Worm (Caenorhabditis elegans): ENCODE data around the gene rpl-35.
A peak's percentile ranks its signal among the peaks of the same experiment; 100 is the strongest.

rpl-35 gene

ce11 chrIII:7866189-7866588 lies 11.3 kb downstream of the rpl-35 start, which contains the start of gene cup-4:
cup-4 (plus strand) TSS chrIII:7866489.
- TF ChIP-seq unc-39 (tag; optimal IDR thresholded peaks at IDR 0.05) (no peak), cnd-1 (tag; optimal IDR thresholded peaks at IDR 0.05) (no peak), tbx-8 (GFP tag; optimal IDR thresholded peaks at IDR 0.05) (no peak), flh-1 (GFP tag; optimal IDR thresholded peaks at IDR 0.05) (no peak), ceh-83 (GFP tag; optimal IDR thresholded peaks at IDR 0.05) (no peak), nhr-2 (tag; optimal IDR thresholded peaks at IDR 0.05) (no peak), mls-2 (tag; optimal IDR thresholded peaks at IDR 0.05) (no peak), unc-62 (GFP tag; optimal IDR thresholded peaks at IDR 0.05) (no peak)

- TF ChIP-seq blmp-1 (tag; optimal IDR thresholded peaks at IDR 0.05) (no peak), unc-120 (tag; optimal IDR thresholded peaks at IDR 0.05; ENCODE audit: poor library complexity, severe bottlenecking) (no peak), ztf-11 (tag; optimal IDR thresholded peaks at IDR 0.05) (no peak), hlh-1 (tag; optimal IDR thresholded peaks at IDR 0.05) (no peak), sem-2 (GFP tag; optimal IDR thresholded peaks at IDR 0.05) (no peak), ceh-43 (GFP tag; optimal IDR thresholded peaks at IDR 0.05) (no peak), ceh-83 (GFP tag; optimal IDR thresholded peaks at IDR 0.05) (no peak), drap-1 (GFP tag; optimal IDR thresholded peaks at IDR 0.05) (no peak), pha-4 (tag; optimal IDR thresholded peaks at IDR 0.05) (no peak), ham-2 (GFP tag; optimal IDR thresholded peaks at IDR 0.05) (no peak), flh-1 (GFP tag; optimal IDR thresholded peaks at IDR 0.05) (no peak), nhr-12 (tag; optimal IDR thresholded peaks at IDR 0.05) (no peak), nhr-28 (tag; optimal IDR thresholded peaks at IDR 0.05) (no peak), nhr-2 (tag; optimal IDR thresholded peaks at IDR 0.05) (no peak), snpc-4 (tag; optimal IDR thresholded peaks at IDR 0.05) (no peak)
These were observed 17.8 kb downstream of the rpl-35 start for ce11 chrIII:7872776-7873175.

ce11 chrIII:7873481-7873880 lies 18.5 kb downstream of the rpl-35 start, which contains the start of gene tyr-1:
tyr-1 (plus strand) TSS chrIII:7873781.
- no peak for TF ChIP-seq nhr-2 (tag; optimal IDR thresholded peaks at IDR 0.05)
- no peak for TF ChIP-seq sptf-1 (tag; optimal IDR thresholded peaks at IDR 0.05)
- TF ChIP-seq blmp-1 (tag; optimal IDR thresholded peaks at IDR 0.05), result no peak
- no peak for TF ChIP-seq lin-13 (tag; optimal IDR thresholded peaks at IDR 0.05)
- no peak for TF ChIP-seq ham-2 (GFP tag; optimal IDR thresholded peaks at IDR 0.05)
- TF ChIP-seq nhr-12 (tag; optimal IDR thresholded peaks at IDR 0.05), result no peak
- no peak for TF ChIP-seq flh-1 (GFP tag; optimal IDR thresholded peaks at IDR 0.05)
- TF ChIP-seq sem-2 (GFP tag; optimal IDR thresholded peaks at IDR 0.05), result no peak
- TF ChIP-seq elt-1 (tag; optimal IDR thresholded peaks at IDR 0.05; ENCODE audit: borderline replicate concordance, insufficient read depth), result no peak
- TF ChIP-seq mls-2 (tag; optimal IDR thresholded peaks at IDR 0.05), result no peak

- TF ChIP-seq cnd-1 (tag; optimal IDR thresholded peaks at IDR 0.05) (no peak), tbx-8 (GFP tag; optimal IDR thresholded peaks at IDR 0.05) (no peak), ztf-11 (tag; optimal IDR thresholded peaks at IDR 0.05) (no peak), nhr-237 (tag; optimal IDR thresholded peaks at IDR 0.05) (no peak), ces-1 (GFP tag; optimal IDR thresholded peaks at IDR 0.05) (no peak), ham-2 (GFP tag; optimal IDR thresholded peaks at IDR 0.05) (no peak), blmp-1 (tag; optimal IDR thresholded peaks at IDR 0.05) (no peak), bed-3 (GFP tag; optimal IDR thresholded peaks at IDR 0.05) (no peak), unc-39 (tag; optimal IDR thresholded peaks at IDR 0.05) (no peak), lin-13 (tag; optimal IDR thresholded peaks at IDR 0.05) (no peak), sptf-1 (tag; optimal IDR thresholded peaks at IDR 0.05) (no peak), nhr-2 (tag; optimal IDR thresholded peaks at IDR 0.05) (no peak), nhr-12 (tag; optimal IDR thresholded peaks at IDR 0.05) (no peak), ceh-43 (GFP tag; optimal IDR thresholded peaks at IDR 0.05) (no peak), ceh-83 (GFP tag; optimal IDR thresholded peaks at IDR 0.05) (no peak), unc-62 (GFP tag; optimal IDR thresholded peaks at IDR 0.05) (no peak)
These were observed 22.2 kb downstream of the rpl-35 start for ce11 chrIII:7877090-7877489.

ce11 chrIII:7878852-7879329 lies 24.0 kb downstream of the rpl-35 start, which contains the start of gene sup-18:
sup-18 (minus strand) TSS chrIII:7878902.
- no peak for TF ChIP-seq mls-2 (tag; optimal IDR thresholded peaks at IDR 0.05)
- TF ChIP-seq nhr-2 (tag; optimal IDR thresholded peaks at IDR 0.05), result no peak

ce11 chrIII:7880132-7880715 lies 25.3 kb downstream of the rpl-35 start:
- TF ChIP-seq unc-62 (GFP tag; optimal IDR thresholded peaks at IDR 0.05) (peak; percentile 46), ztf-11 (tag; optimal IDR thresholded peaks at IDR 0.05) (no peak), hlh-1 (tag; optimal IDR thresholded peaks at IDR 0.05) (peak; percentile 75), unc-120 (tag; optimal IDR thresholded peaks at IDR 0.05; ENCODE audit: poor library complexity, severe bottlenecking) (peak; percentile 57)
